Worm (Caenorhabditis elegans) whole organism, young adult: ENCODE results near the gene E02C12.12.
A peak's percentile ranks its signal among the peaks of the same experiment; 100 is the strongest.

Source experiments
- B0261.1 ChIP-seq: sonication (generic microtip); optimal IDR thresholded peaks from 2 replicates; lab custom pipeline; 2016; ENCODE audit warnings: mild to moderate bottlenecking, missing genetic modification characterization, moderate library complexity, missing compliant biosample characterization
- F22D6.2 ChIP-seq: sonication (generic microtip); optimal IDR thresholded peaks from 2 replicates; lab custom pipeline; 2016; ENCODE audit warnings: mild to moderate bottlenecking, missing genetic modification characterization, missing compliant biosample characterization
- F39B2.1 ChIP-seq: fragments of 200-800 bp; sonication (Bioruptor generic); IDR thresholded peaks from 2 replicates; pipeline ENCODE4 v1.3.6; 2022; ENCODE audit warnings: missing genetic modification reagents, missing genetic modification characterization, missing compliant biosample characterization
- F49E8.2 ChIP-seq: sonication (generic microtip); optimal IDR thresholded peaks from 3 replicates; lab custom pipeline; 2017; ENCODE audit warnings: missing genetic modification characterization, mild to moderate bottlenecking, missing compliant biosample characterization, antibody characterized with exemption, moderate library complexity; ENCODE audit not compliant: insufficient read depth
- F52B5.7 ChIP-seq: sonication (generic microtip); optimal IDR thresholded peaks from 2 replicates; lab custom pipeline; 2016; ENCODE audit warnings: mild to moderate bottlenecking, missing genetic modification characterization, missing compliant biosample characterization
- T07F8.4 ChIP-seq: sonication (generic microtip); optimal IDR thresholded peaks from 2 replicates; lab custom pipeline; 2016; ENCODE audit warnings: mild to moderate bottlenecking, missing genetic modification characterization, moderate library complexity, missing compliant biosample characterization
- Y56A3A.18 ChIP-seq: fragments of 200-800 bp; sonication (Bioruptor generic); IDR thresholded peaks from 2 replicates; pipeline ENCODE4 v1.3.6; 2022; ENCODE audit warnings: missing genetic modification reagents, missing genetic modification characterization, missing compliant biosample characterization
- Y67H2A.10 ChIP-seq: fragments of 200-800 bp; sonication (Bioruptor generic); conservative IDR thresholded peaks from 2 replicates; pipeline ENCODE4 v1.3.6; 2022; ENCODE audit warnings: missing genetic modification reagents, missing genetic modification characterization, missing compliant biosample characterization
- ZK185.1 ChIP-seq: sonication (generic microtip); optimal IDR thresholded peaks from 2 replicates; lab custom pipeline; 2016; ENCODE audit warnings: mild to moderate bottlenecking, missing genetic modification characterization, missing compliant biosample characterization; ENCODE audit not compliant: poor library complexity, severe bottlenecking
- aptf-3 ChIP-seq: fragments of 200-800 bp; sonication (Bioruptor generic); IDR thresholded peaks from 2 replicates; pipeline ENCODE4 v1.3.6; 2022; ENCODE audit warnings: missing genetic modification characterization, missing compliant biosample characterization
- athp-1 ChIP-seq: sonication (generic microtip); optimal IDR thresholded peaks from 2 replicates; lab custom pipeline; 2017; ENCODE audit warnings: mild to moderate bottlenecking, missing genetic modification characterization, missing compliant biosample characterization
- attf-3 ChIP-seq: fragments of 200-800 bp; sonication (Bioruptor generic); conservative IDR thresholded peaks from 2 replicates; pipeline ENCODE4 v1.3.6; 2022; ENCODE audit warnings: missing genetic modification reagents, missing genetic modification characterization, missing compliant biosample characterization
- attf-5 ChIP-seq: fragments of 200-800 bp; sonication (Bioruptor generic); optimal IDR thresholded peaks from 2 replicates; lab custom pipeline; 2018; ENCODE audit warnings: mild to moderate bottlenecking, missing genetic modification characterization, missing compliant biosample characterization
- cebp-1 ChIP-seq, 2 experiments: fragments of 200-800 bp in 1 of 2; sonication (Bioruptor generic) in 1 of 2; sonication (generic microtip) in 1 of 2; IDR thresholded peaks in 1 of 2; optimal IDR thresholded peaks in 1 of 2; 2 replicates each; pipeline versions ENCODE4 v1.3.6 to Lab custom; 2017 to 2022; ENCODE audit warnings: missing compliant biosample characterization in 2 of 2, missing genetic modification characterization in 2 of 2, mild to moderate bottlenecking in 1 of 2, missing genetic modification reagents in 1 of 2, moderate library complexity in 1 of 2
- ceh-40 ChIP-seq: fragments of 200-800 bp; sonication (Bioruptor generic); IDR thresholded peaks from 2 replicates; pipeline ENCODE4 v1.3.6; 2022; ENCODE audit warnings: missing genetic modification characterization, missing compliant biosample characterization
- ceh-79 ChIP-seq: sonication (generic microtip); optimal IDR thresholded peaks from 2 replicates; lab custom pipeline; 2017; ENCODE audit warnings: mild to moderate bottlenecking, missing genetic modification characterization, missing compliant biosample characterization
- die-1 ChIP-seq: sonication (generic microtip); optimal IDR thresholded peaks from 2 replicates; lab custom pipeline; 2016; ENCODE audit warnings: missing genotype, mild to moderate bottlenecking, missing genetic modification characterization, missing compliant biosample characterization
- dpff-1 ChIP-seq: sonication (generic microtip); optimal IDR thresholded peaks from 2 replicates; lab custom pipeline; 2017; ENCODE audit warnings: mild to moderate bottlenecking, missing genetic modification characterization, missing compliant biosample characterization
- dpl-1 ChIP-seq: fragments of 150-350 bp; optimal IDR thresholded peaks from 2 replicates; lab custom pipeline; 2014; ENCODE audit warnings: missing biosample characterization, missing genetic modification reagents, missing genetic modification characterization
- egrh-3 ChIP-seq: fragments of 200-800 bp; sonication (Bioruptor generic); IDR thresholded peaks from 2 replicates; pipeline ENCODE4 v1.3.6; 2022; ENCODE audit warnings: missing genetic modification reagents, missing genetic modification characterization, missing compliant biosample characterization
- ekl-4 ChIP-seq: fragments of 200-800 bp; sonication (Bioruptor generic); IDR thresholded peaks from 2 replicates; pipeline ENCODE4 v1.3.6; 2022; ENCODE audit warnings: missing genetic modification reagents, missing genetic modification characterization, missing compliant biosample characterization
- fkh-3 ChIP-seq: sonication (generic microtip); optimal IDR thresholded peaks from 2 replicates; lab custom pipeline; 2016; ENCODE audit warnings: mild to moderate bottlenecking, missing genetic modification characterization, missing compliant biosample characterization
- him-1 ChIP-seq: sonication (generic microtip); optimal IDR thresholded peaks from 2 replicates; lab custom pipeline; 2016; ENCODE audit warnings: missing genotype, missing genetic modification reagents, missing genetic modification characterization, missing compliant biosample characterization
- hlh-12 ChIP-seq: sonication (generic microtip); optimal IDR thresholded peaks from 2 replicates; lab custom pipeline; 2016; ENCODE audit warnings: missing genetic modification characterization, missing compliant biosample characterization
- let-607 ChIP-seq, 2 experiments: fragments of 200-800 bp in 1 of 2; sonication (Bioruptor generic) in 1 of 2; sonication (generic microtip) in 1 of 2; optimal IDR thresholded peaks; 2 replicates each; lab custom pipeline; 2016 to 2018; ENCODE audit warnings: mild to moderate bottlenecking in 2 of 2, missing compliant biosample characterization in 2 of 2, missing genetic modification characterization in 2 of 2, moderate library complexity in 2 of 2, missing genotype in 1 of 2
- lin-26 ChIP-seq: fragments of 200-800 bp; sonication (Bioruptor generic); IDR thresholded peaks from 2 replicates; pipeline ENCODE4 v1.3.6; 2022; ENCODE audit warnings: missing genetic modification reagents, missing genetic modification characterization, missing compliant biosample characterization
- lin-35 ChIP-seq, 3 experiments: fragments of 150-350 bp in 2 of 3; sonication (generic microtip) in 1 of 3; optimal IDR thresholded peaks; 2 replicates each; lab custom pipeline; 2014 to 2018; ENCODE audit warnings: missing biosample characterization in 3 of 3, missing genetic modification characterization in 3 of 3, missing genetic modification reagents in 3 of 3
- lin-40 ChIP-seq: sonication (generic microtip); optimal IDR thresholded peaks from 2 replicates; lab custom pipeline; 2016; ENCODE audit warnings: missing genetic modification characterization, mild to moderate bottlenecking, missing compliant biosample characterization, missing genotype, missing genetic modification reagents
- lir-1 ChIP-seq: fragments of 200-800 bp; sonication (Bioruptor generic); conservative IDR thresholded peaks from 2 replicates; pipeline ENCODE4 v1.3.6; 2022; ENCODE audit warnings: missing genetic modification reagents, missing genetic modification characterization, missing compliant biosample characterization
- madf-3 ChIP-seq: fragments of 200-800 bp; sonication (Bioruptor generic); IDR thresholded peaks from 2 replicates; pipeline ENCODE4 v1.3.6; 2022; ENCODE audit warnings: missing genetic modification reagents, missing genetic modification characterization, missing compliant biosample characterization
- madf-6 ChIP-seq: fragments of 200-800 bp; sonication (Bioruptor generic); IDR thresholded peaks from 2 replicates; pipeline ENCODE4 v1.3.6; 2022; ENCODE audit warnings: missing genetic modification reagents, missing genetic modification characterization, missing compliant biosample characterization
- madf-8 ChIP-seq: fragments of 200-800 bp; sonication (Bioruptor generic); conservative IDR thresholded peaks from 2 replicates; pipeline ENCODE4 v1.3.6; 2022; ENCODE audit warnings: missing genetic modification reagents, missing genetic modification characterization, missing compliant biosample characterization
- nfya-2 ChIP-seq: fragments of 200-800 bp; sonication (Bioruptor generic); IDR thresholded peaks from 2 replicates; pipeline ENCODE4 v1.3.6; 2022; ENCODE audit warnings: missing genetic modification reagents, missing genetic modification characterization, missing compliant biosample characterization
- nfyb-1 ChIP-seq: fragments of 200-800 bp; sonication (Bioruptor generic); IDR thresholded peaks from 2 replicates; pipeline ENCODE4 v1.3.6; 2022; ENCODE audit warnings: missing genetic modification reagents, missing genetic modification characterization, missing compliant biosample characterization
- nhr-120 ChIP-seq: fragments of 200-800 bp; sonication (Bioruptor generic); IDR thresholded peaks from 2 replicates; pipeline ENCODE4 v1.3.6; 2022; ENCODE audit warnings: missing genetic modification characterization, missing compliant biosample characterization
- pbrm-1 ChIP-seq: fragments of 200-800 bp; sonication (Bioruptor generic); IDR thresholded peaks from 2 replicates; pipeline ENCODE4 v1.3.6; 2022; ENCODE audit warnings: missing genetic modification reagents, missing genetic modification characterization, missing compliant biosample characterization
- rcor-1 ChIP-seq: fragments of 200-800 bp; sonication (Bioruptor generic); IDR thresholded peaks from 2 replicates; pipeline ENCODE4 v1.3.6; 2022; ENCODE audit warnings: missing genetic modification reagents, missing genetic modification characterization, missing compliant biosample characterization
- snpc-1.1 ChIP-seq: sonication (generic microtip); optimal IDR thresholded peaks from 2 replicates; lab custom pipeline; 2017; ENCODE audit warnings: missing genetic modification characterization, mild to moderate bottlenecking, missing compliant biosample characterization, antibody characterized with exemption, moderate library complexity, missing genotype, missing genetic modification reagents; ENCODE audit not compliant: insufficient read depth
- snpc-3.4 ChIP-seq: sonication (generic microtip); optimal IDR thresholded peaks from 2 replicates; lab custom pipeline; 2017; ENCODE audit warnings: missing genetic modification characterization, mild to moderate bottlenecking, missing compliant biosample characterization, antibody characterized with exemption, moderate library complexity, missing genotype, missing genetic modification reagents
- unc-130 ChIP-seq: sonication (generic microtip); optimal IDR thresholded peaks from 2 replicates; lab custom pipeline; 2016; ENCODE audit warnings: missing genetic modification reagents, missing genetic modification characterization, missing compliant biosample characterization
- unc-62 ChIP-seq: fragments of 150-350 bp; optimal IDR thresholded peaks from 2 replicates; lab custom pipeline; 2014; ENCODE audit warnings: missing biosample characterization, missing genetic modification reagents, missing genetic modification characterization
- ztf-18 ChIP-seq: sonication (generic microtip); optimal IDR thresholded peaks from 2 replicates; lab custom pipeline; 2016; ENCODE audit warnings: missing genotype, mild to moderate bottlenecking, missing genetic modification characterization, missing compliant biosample characterization
- ztf-22 ChIP-seq: fragments of 200-800 bp; sonication (Bioruptor generic); optimal IDR thresholded peaks from 2 replicates; lab custom pipeline; 2018; ENCODE audit warnings: mild to moderate bottlenecking, missing genetic modification characterization, moderate library complexity, missing compliant biosample characterization
- ztf-25 ChIP-seq: fragments of 200-800 bp; sonication (Bioruptor generic); IDR thresholded peaks from 2 replicates; pipeline ENCODE4 v1.3.6; 2022; ENCODE audit warnings: missing genetic modification reagents, missing genetic modification characterization, missing compliant biosample characterization
- ztf-28 ChIP-seq: fragments of 200-800 bp; sonication (Bioruptor generic); IDR thresholded peaks from 2 replicates; pipeline ENCODE4 v1.3.6; 2022; ENCODE audit warnings: missing genetic modification reagents, missing genetic modification characterization, missing compliant biosample characterization
- ztf-3 ChIP-seq: fragments of 200-800 bp; sonication (Bioruptor generic); optimal IDR thresholded peaks from 2 replicates; lab custom pipeline; 2018; ENCODE audit warnings: mild to moderate bottlenecking, missing genetic modification characterization, missing compliant biosample characterization

The E02C12.12 gene

DNA sequence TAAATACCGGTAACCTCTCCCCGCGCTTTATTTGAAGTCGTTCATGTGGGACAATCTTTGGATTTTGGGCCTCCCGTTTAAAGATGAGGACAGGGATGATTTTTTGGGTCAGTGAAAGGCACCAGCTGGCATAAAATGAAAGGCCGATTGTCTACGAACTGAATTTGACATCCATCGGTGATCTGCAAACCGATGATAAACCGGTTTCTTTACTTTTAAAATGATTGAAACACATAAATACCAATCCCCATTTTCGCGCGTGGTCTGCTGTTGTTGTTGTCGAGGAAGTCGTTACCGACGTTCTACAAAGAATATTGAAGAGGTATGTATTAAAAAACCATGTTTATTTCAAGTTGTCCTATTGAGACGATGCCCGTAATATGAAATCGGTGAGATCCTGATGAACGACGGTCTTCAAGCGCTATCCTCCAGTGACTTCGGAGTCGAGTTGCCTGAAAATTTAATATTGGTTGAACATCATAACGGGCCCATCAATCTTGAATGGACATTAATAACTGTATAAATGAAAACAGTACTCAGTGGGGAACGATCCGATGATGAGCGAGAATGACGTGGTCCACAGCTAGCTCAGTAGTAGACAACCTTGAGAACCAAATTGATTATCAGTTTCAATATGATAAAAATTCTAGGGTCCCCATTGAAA, 39.0 kb downstream of the E02C12.12 start:
- TF ChIP-seq egrh-3 (GFP tag; lab: Robert Waterston, UW): peak; percentile 31; the same call in 1 of the 2 replicates
- no peak for TF ChIP-seq die-1 (tag; lab: Kevin White, UChicago)
- no peak for TF ChIP-seq ztf-25 (GFP tag; lab: Robert Waterston, UW)
- no peak for TF ChIP-seq let-607 (tag; optimal IDR thresholded peaks at IDR 0.05; lab: Kevin White, UChicago)
- TF ChIP-seq attf-5: no peak
- no peak for TF ChIP-seq dpff-1 (tag; lab: Kevin White, UChicago)
- no peak for TF ChIP-seq athp-1
- TF ChIP-seq attf-3 (GFP tag; lab: Robert Waterston, UW): 0 out of 2 replicates have a peak, but pooled peaks have one; percentile 40
- no peak; the same call in 1 of the 2 replicates for TF ChIP-seq madf-8
- no peak for TF ChIP-seq lin-40 (tag; lab: Kevin White, UChicago)
- no peak; the same call in 1 of the 2 replicates for TF ChIP-seq Y67H2A.10
- TF ChIP-seq nfya-2 (GFP tag; lab: Robert Waterston, UW): no peak
- peak; percentile 50 for TF ChIP-seq Y56A3A.18 (GFP tag; lab: Robert Waterston, UW)
- TF ChIP-seq ceh-79 (tag; lab: Kevin White, UChicago): no peak
- TF ChIP-seq him-1 (tag; lab: Kevin White, UChicago): no peak
- TF ChIP-seq cebp-1 (GFP tag; IDR thresholded peaks at IDR 0.05; lab: Robert Waterston, UW): peak; percentile 49; the same call in 1 of the 2 replicates
- TF ChIP-seq cebp-1 (tag; optimal IDR thresholded peaks at IDR 0.05; lab: Kevin White, UChicago): peak; percentile 7
- TF ChIP-seq madf-6 (GFP tag; lab: Robert Waterston, UW): peak; percentile 59
- no peak for TF ChIP-seq unc-130 (GFP tag; lab: Kevin White, UChicago)
- TF ChIP-seq F52B5.7 (tag; lab: Kevin White, UChicago): no peak
- TF ChIP-seq F49E8.2 (tag; lab: Kevin White, UChicago): no peak
- 0 out of 2 replicates have a peak, but pooled peaks have one; percentile 27 for TF ChIP-seq lir-1
- peak; percentile 86 for TF ChIP-seq nfyb-1
- TF ChIP-seq hlh-12: no peak
- TF ChIP-seq ceh-40 (GFP tag; lab: Robert Waterston, UW): 0 out of 2 replicates have a peak, but pooled peaks have one; percentile 76
- peak; percentile 62; the same call in 1 of the 2 replicates for TF ChIP-seq rcor-1 (GFP tag; lab: Robert Waterston, UW)
- no peak for TF ChIP-seq ztf-18
- no peak for TF ChIP-seq dpl-1 (GFP tag; lab: Kevin White, UChicago)
- TF ChIP-seq madf-3 (GFP tag; lab: Robert Waterston, UW): peak; percentile 90
- no peak for TF ChIP-seq snpc-3.4 (tag; lab: Kevin White, UChicago)
- no peak; the same call in 1 of the 2 replicates for TF ChIP-seq lin-26 (GFP tag; lab: Robert Waterston, UW)
- no peak for TF ChIP-seq ztf-22
- TF ChIP-seq ZK185.1 (tag; lab: Kevin White, UChicago): peak; percentile 51
- no peak for TF ChIP-seq B0261.1 (tag; lab: Kevin White, UChicago)
- TF ChIP-seq lin-35 (GFP tag; optimal IDR thresholded peaks at IDR 0.05; lab: Kevin White, UChicago): no peak
- no peak for TF ChIP-seq ztf-3 (GFP tag; lab: Kevin White, UChicago)
- peak; percentile 77 for TF ChIP-seq ekl-4
- TF ChIP-seq snpc-1.1: peak; percentile 15
- no peak for TF ChIP-seq F22D6.2 (tag; lab: Kevin White, UChicago)
- TF ChIP-seq F39B2.1 (GFP tag; lab: Robert Waterston, UW): no peak
- peak; percentile 74 for TF ChIP-seq pbrm-1 (GFP tag; lab: Robert Waterston, UW)
- TF ChIP-seq ztf-28: peak; percentile 59
- TF ChIP-seq aptf-3: peak; percentile 57; the same call in 1 of the 2 replicates
- no peak for TF ChIP-seq nhr-120 (GFP tag; lab: Robert Waterston, UW)
- no peak for TF ChIP-seq T07F8.4 (tag; lab: Kevin White, UChicago)
- no peak for TF ChIP-seq fkh-3
- TF ChIP-seq unc-62 (GFP tag; lab: Kevin White, UChicago): no peak
